Worm (Caenorhabditis elegans) whole organism, early embryonic: ENCODE results near the gene K10D2.5.

Experiments
- B0310.2 ChIP-seq: sonication (generic microtip); optimal IDR thresholded peaks from 2 replicates; lab custom pipeline; 2016; ENCODE audit warnings: mild to moderate bottlenecking, missing genetic modification characterization, missing compliant biosample characterization
- F13C5.2 ChIP-seq: sonication (generic microtip); optimal IDR thresholded peaks from 2 replicates; lab custom pipeline; 2017; ENCODE audit warnings: mild to moderate bottlenecking, missing genetic modification characterization, inconsistent platforms, missing compliant biosample characterization
- aly-1 ChIP-seq: sonication (generic microtip); optimal IDR thresholded peaks from 2 replicates; lab custom pipeline; 2016; ENCODE audit warnings: missing genetic modification characterization, missing compliant biosample characterization
- ama-1 ChIP-seq: fragments of 150-350 bp; optimal IDR thresholded peaks from 2 replicates; lab custom pipeline; 2014
- ceh-13 ChIP-seq: fragments of 200-800 bp; sonication (Bioruptor generic); optimal IDR thresholded peaks from 2 replicates; lab custom pipeline; 2018; ENCODE audit warnings: mild to moderate bottlenecking, missing genetic modification characterization, missing compliant biosample characterization
- ceh-36 ChIP-seq: sonication (generic microtip); optimal IDR thresholded peaks from 2 replicates; lab custom pipeline; 2016; ENCODE audit warnings: missing genetic modification characterization, inconsistent platforms, missing compliant biosample characterization
- ets-7 ChIP-seq: sonication (generic microtip); optimal IDR thresholded peaks from 2 replicates; lab custom pipeline; 2016; ENCODE audit warnings: missing genotype, missing genetic modification characterization, missing compliant biosample characterization
- flt-1 ChIP-seq: fragments of 200-800 bp; sonication (Bioruptor generic); IDR thresholded peaks from 2 replicates; pipeline ENCODE4 v1.3.6; 2022; ENCODE audit warnings: missing genetic modification characterization, missing compliant biosample characterization
- hmbx-1 ChIP-seq: sonication (generic microtip); optimal IDR thresholded peaks from 2 replicates; lab custom pipeline; 2016; ENCODE audit warnings: mild to moderate bottlenecking, missing genetic modification characterization, missing compliant biosample characterization
- hmg-4 ChIP-seq: fragments of 200-800 bp; sonication (Bioruptor generic); optimal IDR thresholded peaks from 2 replicates; lab custom pipeline; 2018; ENCODE audit warnings: mild to moderate bottlenecking, missing genetic modification characterization, missing compliant biosample characterization
- hnd-1 ChIP-seq: sonication (generic microtip); optimal IDR thresholded peaks from 2 replicates; lab custom pipeline; 2016; ENCODE audit warnings: missing genetic modification characterization, missing compliant biosample characterization
- pes-1 ChIP-seq: fragments of 200-800 bp; sonication (Bioruptor generic); IDR thresholded peaks from 2 replicates; pipeline ENCODE4 v1.3.6; 2022; ENCODE audit warnings: missing genetic modification reagents, missing genetic modification characterization, missing compliant biosample characterization
- scrt-1 ChIP-seq: fragments of 200-800 bp; sonication (Bioruptor generic); IDR thresholded peaks from 2 replicates; pipeline ENCODE4 v1.3.6; 2022; ENCODE audit warnings: missing genetic modification characterization, missing compliant biosample characterization
- sea-1 ChIP-seq: fragments of 200-800 bp; sonication (Bioruptor generic); conservative IDR thresholded peaks from 2 replicates; pipeline ENCODE4 v1.3.6; 2022; ENCODE audit warnings: missing genetic modification characterization, missing compliant biosample characterization
- tbx-11 ChIP-seq: fragments of 200-800 bp; sonication (Bioruptor generic); IDR thresholded peaks from 2 replicates; pipeline ENCODE4 v1.3.6; 2022; ENCODE audit warnings: missing genetic modification characterization, missing compliant biosample characterization
- tbx-37 ChIP-seq: fragments of 200-800 bp; sonication (Bioruptor generic); conservative IDR thresholded peaks from 2 replicates; pipeline ENCODE4 v1.3.6; 2022; ENCODE audit warnings: missing genetic modification reagents, missing genetic modification characterization, missing compliant biosample characterization
- tra-4 ChIP-seq: sonication (generic microtip); optimal IDR thresholded peaks from 2 replicates; lab custom pipeline; 2017; ENCODE audit warnings: missing genetic modification characterization, missing compliant biosample characterization

K10D2.5 gene

ce11 chrIII:5165745-5166144 lies 6.8 kb upstream of the K10D2.5 start:
- no peak for TF ChIP-seq sea-1 (GFP tag; lab: Robert Waterston, UW)
- no peak for TF ChIP-seq F13C5.2 (tag; lab: Kevin White, UChicago)
- TF ChIP-seq ets-7, result no peak
- TF ChIP-seq hnd-1 (tag; lab: Kevin White, UChicago), result no peak

ce11 chrIII:5169699-5170098 lies 2.8 kb upstream of the K10D2.5 start, which contains the start of gene ulp-1:
TSS of gene ulp-1 (minus strand) at chrIII:5169799.
- TF ChIP-seq tbx-37 (GFP tag; lab: Robert Waterston, UW) (no peak), F13C5.2 (tag; lab: Kevin White, UChicago) (no peak)

ce11 chrIII:5171945-5172344 lies 575 bp upstream of the K10D2.5 start, which contains the start of gene prp-19:
TSS of gene prp-19 (minus strand) at chrIII:5172045.
- no peak for TF ChIP-seq tbx-11 (GFP tag; lab: Robert Waterston, UW)
- no peak for TF ChIP-seq sea-1 (GFP tag; lab: Robert Waterston, UW)
- no peak for TF ChIP-seq pes-1 (GFP tag; lab: Robert Waterston, UW)
- TF ChIP-seq tra-4 (tag; lab: Kevin White, UChicago), result no peak
- no peak for TF ChIP-seq ceh-36 (tag; lab: Kevin White, UChicago)
- TF ChIP-seq ets-7, result no peak
- TF ChIP-seq hmg-4 (GFP tag; lab: Kevin White, UChicago), result no peak
- no peak for TF ChIP-seq hmbx-1 (tag; lab: Kevin White, UChicago)
- no peak for TF ChIP-seq ama-1 (lab: Kevin White, UChicago)
- no peak for TF ChIP-seq ceh-13
- TF ChIP-seq tbx-37 (GFP tag; lab: Robert Waterston, UW), result no peak
- TF ChIP-seq aly-1, result no peak
- no peak for TF ChIP-seq hnd-1 (tag; lab: Kevin White, UChicago)

DNA sequence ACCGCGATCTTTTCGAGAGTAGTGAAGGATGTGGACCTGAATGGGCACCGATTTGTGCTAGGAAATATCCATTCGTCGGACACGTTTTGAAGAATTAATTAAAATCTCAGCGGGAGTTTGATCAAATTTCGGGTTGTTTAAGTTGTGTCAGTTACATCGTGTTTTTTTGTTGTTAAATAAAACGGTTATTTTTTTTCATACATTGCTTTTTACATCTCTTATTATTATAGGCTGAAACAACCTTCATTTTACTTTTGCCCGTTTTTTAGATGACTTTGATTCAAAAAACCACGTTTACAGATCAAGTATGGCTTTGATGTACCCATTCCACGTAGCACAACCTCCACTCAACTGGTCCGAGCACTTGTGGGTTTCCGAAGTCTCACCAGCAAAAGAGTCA lies 619 bp downstream of the K10D2.5 start, which contains the start of gene emb-1:
Gene emb-1, plus strand, starts transcription at position 301 of the 400 bp plus-strand sequence.
- TF ChIP-seq aly-1 (no peak), ama-1 (lab: Kevin White, UChicago) (no peak), flt-1 (GFP tag; lab: Robert Waterston, UW) (no peak), ceh-13 (no peak), ets-7 (no peak), hmbx-1 (tag; lab: Kevin White, UChicago) (no peak), sea-1 (GFP tag; lab: Robert Waterston, UW) (no peak)

DNA sequence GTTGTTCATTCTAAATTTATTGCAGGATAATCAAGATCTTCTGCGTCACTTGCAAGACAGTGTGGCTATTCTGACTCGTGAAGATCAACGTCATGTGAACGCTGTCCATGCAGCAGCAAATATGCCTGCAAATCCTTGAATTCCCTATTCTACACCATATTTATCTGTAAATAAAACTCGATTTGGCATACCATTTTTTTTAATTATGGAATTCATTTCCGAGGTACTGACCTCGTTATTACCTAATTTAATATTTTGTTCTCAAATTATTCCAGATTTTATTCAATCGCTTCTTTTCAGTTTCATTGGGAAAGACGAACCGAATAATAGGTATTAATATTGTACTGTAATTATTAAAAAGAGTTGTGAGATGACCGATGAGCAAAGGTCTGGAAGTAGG lies 1.1 kb downstream of the K10D2.5 start, which contains the start of gene cid-1:
Gene cid-1, plus strand, starts transcription at position 301 of the 400 bp plus-strand sequence.
- TF ChIP-seq B0310.2 (tag; lab: Kevin White, UChicago), result no peak
- no peak for TF ChIP-seq ceh-13
- no peak for TF ChIP-seq hnd-1 (tag; lab: Kevin White, UChicago)
- TF ChIP-seq pes-1 (GFP tag; lab: Robert Waterston, UW), result no peak
- TF ChIP-seq scrt-1 (GFP tag; lab: Robert Waterston, UW), result no peak
- no peak for TF ChIP-seq flt-1 (GFP tag; lab: Robert Waterston, UW)
- TF ChIP-seq ama-1 (lab: Kevin White, UChicago), result no peak
- no peak for TF ChIP-seq aly-1
- TF ChIP-seq tra-4 (tag; lab: Kevin White, UChicago), result no peak
- TF ChIP-seq tbx-37 (GFP tag; lab: Robert Waterston, UW), result no peak
- no peak for TF ChIP-seq F13C5.2 (tag; lab: Kevin White, UChicago)
- no peak for TF ChIP-seq hmg-4 (GFP tag; lab: Kevin White, UChicago)
- TF ChIP-seq ets-7, result no peak
- TF ChIP-seq tbx-11 (GFP tag; lab: Robert Waterston, UW), result no peak
- TF ChIP-seq ceh-36 (tag; lab: Kevin White, UChicago), result no peak
- TF ChIP-seq hmbx-1 (tag; lab: Kevin White, UChicago), result no peak
- TF ChIP-seq sea-1 (GFP tag; lab: Robert Waterston, UW), result no peak

DNA sequence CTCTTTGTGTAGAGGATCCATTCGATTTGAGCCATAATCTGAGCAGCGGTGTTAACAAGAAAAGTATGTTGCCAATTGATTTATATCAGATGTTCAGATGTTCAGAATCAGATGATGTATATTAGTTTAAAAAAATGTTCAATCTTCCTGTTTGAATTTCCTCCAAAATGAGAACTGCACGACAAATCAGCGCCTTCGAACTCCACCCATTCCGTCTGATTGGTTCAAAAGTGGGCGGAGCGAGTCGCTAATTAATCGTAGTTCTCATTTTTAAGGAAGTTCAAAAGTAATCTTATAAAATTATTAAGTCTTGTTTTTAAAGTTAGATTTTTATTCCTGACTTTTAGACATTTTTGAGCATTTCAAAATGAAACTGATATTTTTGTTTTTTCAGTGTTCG lies 6.6 kb downstream of the K10D2.5 start:
- TF ChIP-seq sea-1 (GFP tag; lab: Robert Waterston, UW) (no peak), scrt-1 (GFP tag; lab: Robert Waterston, UW) (no peak), F13C5.2 (tag; lab: Kevin White, UChicago) (no peak), hnd-1 (tag; lab: Kevin White, UChicago) (no peak), ceh-13 (no peak), pes-1 (GFP tag; lab: Robert Waterston, UW) (no peak), aly-1 (no peak), tbx-11 (GFP tag; lab: Robert Waterston, UW) (no peak), ceh-36 (tag; lab: Kevin White, UChicago) (no peak)

DNA sequence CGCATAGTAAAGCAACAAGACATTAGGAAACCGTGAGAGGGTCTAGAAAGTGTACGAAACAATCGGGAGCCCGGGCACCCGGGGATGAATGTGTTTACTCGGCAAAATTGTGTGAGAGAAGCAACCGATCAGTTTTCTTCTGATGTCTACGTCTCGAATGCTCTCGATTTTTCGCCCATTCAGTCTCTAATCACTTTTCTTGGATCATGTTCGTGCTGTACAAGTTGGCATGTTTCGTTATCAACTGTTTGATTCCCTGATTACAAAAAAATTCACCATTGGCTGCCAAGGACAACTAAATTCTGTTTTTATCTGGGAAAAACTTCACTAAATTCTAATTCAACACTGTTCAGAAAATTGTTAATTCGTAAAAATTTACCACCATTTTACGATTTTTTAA lies 8.1 kb downstream of the K10D2.5 start:
- TF ChIP-seq hnd-1 (tag; lab: Kevin White, UChicago) (no peak), ama-1 (lab: Kevin White, UChicago) (no peak), B0310.2 (tag; lab: Kevin White, UChicago) (no peak), ceh-13 (no peak), pes-1 (GFP tag; lab: Robert Waterston, UW) (no peak), sea-1 (GFP tag; lab: Robert Waterston, UW) (no peak), F13C5.2 (tag; lab: Kevin White, UChicago) (no peak), tbx-11 (GFP tag; lab: Robert Waterston, UW) (no peak), tra-4 (tag; lab: Kevin White, UChicago) (no peak), scrt-1 (GFP tag; lab: Robert Waterston, UW) (no peak), aly-1 (no peak), tbx-37 (GFP tag; lab: Robert Waterston, UW) (no peak)

DNA sequence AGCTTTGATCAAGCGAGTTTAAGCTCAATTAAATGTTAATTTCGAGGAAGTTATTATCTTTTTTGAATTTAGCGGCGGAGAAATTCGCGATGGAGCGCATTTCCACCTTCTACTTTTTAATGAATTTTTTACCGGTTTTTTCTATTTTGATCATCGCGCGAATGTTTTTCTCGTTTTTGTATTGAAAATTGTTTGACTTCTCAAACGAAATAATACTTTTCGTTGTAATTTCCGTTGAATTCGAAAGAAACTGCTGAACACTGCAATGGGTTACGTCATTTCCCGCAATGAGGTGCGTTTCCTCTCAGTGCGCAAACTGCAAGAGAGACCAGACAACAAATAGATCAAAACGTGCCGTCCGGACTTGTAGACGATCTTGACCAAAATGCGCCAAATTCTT lies 8.7 kb downstream of the K10D2.5 start:
- TF ChIP-seq scrt-1 (GFP tag; lab: Robert Waterston, UW) (no peak), tbx-37 (GFP tag; lab: Robert Waterston, UW) (no peak), hnd-1 (tag; lab: Kevin White, UChicago) (no peak), ceh-13 (no peak), sea-1 (GFP tag; lab: Robert Waterston, UW) (no peak), tra-4 (tag; lab: Kevin White, UChicago) (no peak), B0310.2 (tag; lab: Kevin White, UChicago) (no peak), flt-1 (GFP tag; lab: Robert Waterston, UW) (no peak), hmg-4 (GFP tag; lab: Kevin White, UChicago) (no peak), ceh-36 (tag; lab: Kevin White, UChicago) (no peak), hmbx-1 (tag; lab: Kevin White, UChicago) (no peak)
